Fruit fly (Drosophila melanogaster) whole organism, embryonic: ENCODE measurements around the gene CG13126.

Source experiments
- B-H2 ChIP-seq: fragments of 200-800 bp; sonication (Bioruptor generic); optimal IDR thresholded peaks from 2 replicates; lab custom pipeline; 2018; ENCODE audit warnings: missing biosample characterization, mild to moderate bottlenecking, missing genetic modification characterization
- Bgb ChIP-seq: fragments of 200-800 bp; sonication (Bioruptor generic); IDR thresholded peaks from 2 replicates; pipeline ENCODE4 v1.3.6; 2022; ENCODE audit warnings: missing biosample characterization, missing genetic modification characterization; ENCODE audit not compliant: partially characterized antibody
- CG10209 ChIP-seq: fragments of 200-800 bp; sonication (Bioruptor generic); optimal IDR thresholded peaks from 3 replicates; lab custom pipeline; 2017; ENCODE audit warnings: missing biosample characterization, mild to moderate bottlenecking, missing genetic modification characterization, missing genetic modification reagents
- CG11695 ChIP-seq: fragments of 200-800 bp; sonication (Bioruptor generic); IDR thresholded peaks from 3 replicates; pipeline ENCODE4 v1.3.6; 2022; ENCODE audit warnings: missing biosample characterization, missing genetic modification characterization
- CG12391 ChIP-seq: fragments of 200-800 bp; sonication (Bioruptor generic); optimal IDR thresholded peaks from 3 replicates; lab custom pipeline; 2018; ENCODE audit warnings: missing biosample characterization, mild to moderate bottlenecking, missing genetic modification characterization, moderate library complexity
- CG12769 ChIP-seq: fragments of 200-800 bp; sonication (Bioruptor generic); optimal IDR thresholded peaks from 2 replicates; lab custom pipeline; 2019; ENCODE audit warnings: missing biosample characterization, mild to moderate bottlenecking, missing genetic modification characterization, moderate library complexity
- CG13296 ChIP-seq: fragments of 200-800 bp; sonication (Bioruptor generic); optimal IDR thresholded peaks from 3 replicates; lab custom pipeline; 2018; ENCODE audit warnings: missing biosample characterization, mild to moderate bottlenecking, missing genetic modification characterization
- CG1647 ChIP-seq: fragments of 200-800 bp; sonication (Bioruptor generic); optimal IDR thresholded peaks from 3 replicates; lab custom pipeline; 2016; ENCODE audit warnings: missing biosample characterization, missing genetic modification characterization
- CG17612 ChIP-seq: fragments of 200-800 bp; sonication (Bioruptor generic); IDR thresholded peaks from 2 replicates; pipeline ENCODE4 v1.3.6; 2022; ENCODE audit warnings: missing biosample characterization, missing genetic modification characterization
- CG17912 ChIP-seq: fragments of 200-800 bp; sonication (Bioruptor generic); optimal IDR thresholded peaks from 2 replicates; lab custom pipeline; 2018; ENCODE audit warnings: missing biosample characterization, mild to moderate bottlenecking, missing genetic modification characterization
- CG2129 ChIP-seq: fragments of 200-800 bp; sonication (Bioruptor generic); IDR thresholded peaks from 2 replicates; pipeline ENCODE4 v1.3.6; 2022; ENCODE audit warnings: missing biosample characterization, missing genetic modification characterization; ENCODE audit not compliant: partially characterized antibody
- CG33213 ChIP-seq: fragments of 200-800 bp; sonication (Bioruptor generic); optimal IDR thresholded peaks from 3 replicates; lab custom pipeline; 2016; ENCODE audit warnings: missing biosample characterization, missing genetic modification characterization
- CG7271 ChIP-seq: fragments of 200-800 bp; sonication (Bioruptor generic); optimal IDR thresholded peaks from 2 replicates; lab custom pipeline; 2018; ENCODE audit warnings: missing biosample characterization, mild to moderate bottlenecking, missing genetic modification characterization, moderate library complexity
- CG7987 ChIP-seq: fragments of 200-800 bp; sonication (Bioruptor generic); optimal IDR thresholded peaks from 2 replicates; lab custom pipeline; 2018; ENCODE audit warnings: missing biosample characterization, mild to moderate bottlenecking, missing genetic modification characterization, moderate library complexity
- CG8924 ChIP-seq: fragments of 200-800 bp; optimal IDR thresholded peaks from 3 replicates; lab custom pipeline; 2019; ENCODE audit warnings: missing biosample characterization, mild to moderate bottlenecking, missing genetic modification characterization, moderate library complexity
- CG9215 ChIP-seq: fragments of 200-800 bp; sonication (Bioruptor generic); IDR thresholded peaks from 2 replicates; pipeline ENCODE4 v1.3.6; 2022; ENCODE audit warnings: missing biosample characterization, missing genetic modification characterization
- Dad ChIP-seq: fragments of 200-800 bp; sonication (Bioruptor generic); optimal IDR thresholded peaks from 3 replicates; lab custom pipeline; 2016; ENCODE audit warnings: missing biosample characterization, missing genetic modification characterization
- HLH3B ChIP-seq: fragments of 200-800 bp; sonication (Bioruptor generic); IDR thresholded peaks from 2 replicates; pipeline ENCODE4 v1.3.6; 2022; ENCODE audit warnings: missing biosample characterization, missing genetic modification characterization
- HLH4C ChIP-seq: fragments of 200-800 bp; sonication (Bioruptor generic); IDR thresholded peaks from 3 replicates; pipeline ENCODE4 v1.3.6; 2022; ENCODE audit warnings: missing biosample characterization, missing genetic modification characterization; ENCODE audit not compliant: partially characterized antibody
- Hr51 ChIP-seq, 2 experiments: fragments of 200-800 bp; sonication (Bioruptor generic); optimal IDR thresholded peaks; 2 replicates in 1 of 2; 3 replicates in 1 of 2; lab custom pipeline; 2016 to 2018; ENCODE audit warnings: missing biosample characterization in 2 of 2, missing genetic modification characterization in 2 of 2, mild to moderate bottlenecking in 1 of 2, moderate library complexity in 1 of 2
- Lim3 ChIP-seq: fragments of 200-800 bp; sonication (Bioruptor generic); IDR thresholded peaks from 2 replicates; pipeline ENCODE4 v1.3.6; 2022; ENCODE audit warnings: missing biosample characterization, missing genetic modification characterization
- Lpt ChIP-seq: fragments of >200 bp; optimal IDR thresholded peaks from 2 replicates; lab custom pipeline; 2018; ENCODE audit warnings: missing biosample characterization, missing genetic modification characterization
- Mes4 ChIP-seq: fragments of 200-800 bp; sonication (Bioruptor generic); optimal IDR thresholded peaks from 2 replicates; lab custom pipeline; 2016; ENCODE audit warnings: missing biosample characterization, missing genetic modification characterization
- NC2β ChIP-seq: fragments of 200-800 bp; sonication (Bioruptor generic); optimal IDR thresholded peaks from 2 replicates; lab custom pipeline; 2016; ENCODE audit warnings: missing biosample characterization, missing genetic modification characterization
- Rfx ChIP-seq: fragments of 200-800 bp; sonication (Bioruptor generic); IDR thresholded peaks from 2 replicates; pipeline ENCODE4 v1.3.6; 2022; ENCODE audit warnings: missing biosample characterization, missing genetic modification characterization
- Xbp1 ChIP-seq: fragments of 200-800 bp; sonication (Bioruptor generic); optimal IDR thresholded peaks from 3 replicates; lab custom pipeline; 2016; ENCODE audit warnings: missing biosample characterization, mild to moderate bottlenecking, missing genetic modification characterization
- YL-1 ChIP-seq: fragments of 200-800 bp; sonication (Bioruptor generic); optimal IDR thresholded peaks from 3 replicates; lab custom pipeline; 2017; ENCODE audit warnings: missing biosample characterization, mild to moderate bottlenecking, missing genetic modification characterization
- ap ChIP-seq: fragments of 200-800 bp; sonication (Bioruptor generic); IDR thresholded peaks from 2 replicates; pipeline ENCODE4 v1.3.6; 2022; ENCODE audit warnings: missing biosample characterization, missing genetic modification characterization
- bbx ChIP-seq: fragments of 200-800 bp; sonication (Bioruptor generic); IDR thresholded peaks from 2 replicates; pipeline ENCODE4 v1.3.6; 2022; ENCODE audit warnings: missing biosample characterization, missing genetic modification characterization; ENCODE audit not compliant: partially characterized antibody
- bcd ChIP-seq: fragments of 200-800 bp; sonication (Bioruptor generic); optimal IDR thresholded peaks from 2 replicates; lab custom pipeline; 2017; ENCODE audit warnings: missing biosample characterization, mild to moderate bottlenecking, missing genetic modification characterization
- bsh ChIP-seq, 2 experiments: fragments of 200-800 bp; sonication (Bioruptor generic); optimal IDR thresholded peaks; 2 replicates each; lab custom pipeline; 2017 to 2018; ENCODE audit warnings: mild to moderate bottlenecking in 2 of 2, missing biosample characterization in 2 of 2, missing genetic modification characterization in 2 of 2, moderate library complexity in 1 of 2
- croc ChIP-seq: fragments of 200-800 bp; sonication (Bioruptor generic); conservative IDR thresholded peaks from 3 replicates; pipeline ENCODE4 v1.3.6; 2022; ENCODE audit warnings: missing biosample characterization, missing genetic modification characterization
- dpn ChIP-seq, 2 experiments: fragments of 200-800 bp; sonication (Bioruptor generic); optimal IDR thresholded peaks; 3 replicates each; lab custom pipeline; 2016; ENCODE audit warnings: missing biosample characterization in 2 of 2, missing genetic modification characterization in 2 of 2
- gcm ChIP-seq: fragments of 200-800 bp; sonication (Bioruptor generic); optimal IDR thresholded peaks from 2 replicates; lab custom pipeline; 2019; ENCODE audit warnings: missing biosample characterization, mild to moderate bottlenecking, missing genetic modification characterization, moderate library complexity
- gcm2 ChIP-seq: fragments of 200-800 bp; sonication (Bioruptor generic); optimal IDR thresholded peaks from 2 replicates; lab custom pipeline; 2016; ENCODE audit warnings: missing biosample characterization, missing genetic modification characterization
- gsb-n ChIP-seq: fragments of 200-800 bp; sonication (Bioruptor generic); optimal IDR thresholded peaks from 3 replicates; lab custom pipeline; 2018; ENCODE audit warnings: missing biosample characterization, mild to moderate bottlenecking, missing genetic modification characterization
- hb ChIP-seq: fragments of 200-800 bp; sonication (Bioruptor generic); IDR thresholded peaks from 3 replicates; pipeline ENCODE4 v1.3.6; 2022; ENCODE audit warnings: missing biosample characterization, missing genetic modification characterization; ENCODE audit not compliant: partially characterized antibody
- her ChIP-seq: fragments of 200-800 bp; sonication (Bioruptor generic); optimal IDR thresholded peaks from 2 replicates; lab custom pipeline; 2016; ENCODE audit warnings: missing biosample characterization, missing genetic modification characterization
- kah ChIP-seq: fragments of 200-800 bp; sonication (Bioruptor generic); optimal IDR thresholded peaks from 2 replicates; lab custom pipeline; 2018; ENCODE audit warnings: missing biosample characterization, mild to moderate bottlenecking, missing genetic modification characterization
- lmd ChIP-seq: fragments of 200-800 bp; sonication (Bioruptor generic); IDR thresholded peaks from 2 replicates; pipeline ENCODE4 v1.3.6; 2022; ENCODE audit warnings: missing biosample characterization, missing genetic modification characterization
- lov ChIP-seq, 2 experiments: fragments of 200-800 bp in 1 of 2; fragments of >200 bp in 1 of 2; sonication (Bioruptor generic) in 1 of 2; IDR thresholded peaks in 1 of 2; optimal IDR thresholded peaks in 1 of 2; 2 replicates in 1 of 2; 3 replicates in 1 of 2; pipeline versions ENCODE4 v1.3.6 to Lab custom; 2017 to 2022; ENCODE audit warnings: missing biosample characterization in 1 of 2, missing genetic modification characterization in 1 of 2
- maf-S ChIP-seq: fragments of 200-800 bp; sonication (Bioruptor generic); optimal IDR thresholded peaks from 2 replicates; lab custom pipeline; 2016; ENCODE audit warnings: missing biosample characterization, missing genetic modification characterization
- nerfin-2 ChIP-seq: fragments of 200-800 bp; sonication (Bioruptor generic); IDR thresholded peaks from 2 replicates; pipeline ENCODE4 v1.3.6; 2022; ENCODE audit warnings: missing biosample characterization, missing genetic modification characterization; ENCODE audit not compliant: partially characterized antibody
- prd ChIP-seq, 3 experiments: fragments of >200 bp in 2 of 3; fragments of 200-800 bp in 1 of 3; sonication (Bioruptor generic) in 1 of 3; optimal IDR thresholded peaks in 2 of 3; IDR thresholded peaks in 1 of 3; 2 replicates in 2 of 3; 3 replicates in 1 of 3; pipeline versions ENCODE4 v1.3.6 to Lab custom; 2017 to 2022; ENCODE audit warnings: missing biosample characterization in 1 of 3, missing genetic modification characterization in 1 of 3
- pum ChIP-seq: fragments of 200-800 bp; sonication (Bioruptor generic); optimal IDR thresholded peaks from 2 replicates; lab custom pipeline; 2016; ENCODE audit warnings: missing biosample characterization, missing genetic modification characterization
- tgo ChIP-seq: fragments of 200-800 bp; sonication (Bioruptor generic); IDR thresholded peaks from 3 replicates; pipeline ENCODE4 v1.3.6; 2022; ENCODE audit warnings: missing biosample characterization, missing genetic modification characterization
- vnd ChIP-seq: fragments of 200-800 bp; sonication (Bioruptor generic); IDR thresholded peaks from 3 replicates; pipeline ENCODE4 v1.3.6; 2022; ENCODE audit warnings: missing biosample characterization, missing genetic modification characterization; ENCODE audit not compliant: partially characterized antibody
- wor ChIP-seq: fragments of 200-800 bp; sonication (Bioruptor generic); IDR thresholded peaks from 2 replicates; pipeline ENCODE4 v1.3.6; 2022; ENCODE audit warnings: missing biosample characterization, missing genetic modification characterization

CG13126 gene

DNA sequence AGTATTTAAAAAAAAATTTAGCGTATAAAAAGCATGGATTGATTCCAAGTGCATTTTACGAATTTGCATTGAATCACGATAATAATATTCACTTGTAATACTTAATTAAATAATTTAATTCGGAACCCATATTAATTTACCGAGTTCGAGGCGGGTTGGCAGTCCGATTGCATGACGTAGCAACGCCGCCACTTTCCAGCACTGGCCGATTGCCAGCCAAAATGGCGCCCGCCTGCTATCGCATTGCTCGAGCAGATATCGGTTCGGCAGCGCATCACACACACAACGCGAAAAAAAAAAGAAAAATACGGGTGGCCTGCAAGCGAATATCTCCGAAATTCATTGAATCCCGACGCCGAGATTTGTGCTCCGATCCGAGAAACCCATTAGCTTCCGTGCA lies 49.6 kb upstream of the CG13126 start, which contains the start of gene Ndf (continued):
- TF ChIP-seq croc (GFP tag; lab: Robert Waterston, UW) (no peak), YL-1 (GFP tag; lab: Kevin White, UChicago) (peak; percentile 73), hb (GFP tag; lab: Robert Waterston, UW) (peak; percentile 65), gsb-n (tag; lab: Kevin White, UChicago) (peak; percentile 71), wor (GFP tag; lab: Robert Waterston, UW) (no peak), lov (optimal IDR thresholded peaks at IDR 0.05; lab: Kevin White, UChicago) (no peak), lov (GFP tag; IDR thresholded peaks at IDR 0.05; lab: Robert Waterston, UW) (peak; percentile 76; the same call in 2 of the 3 replicates), her (peak; percentile 16), lmd (GFP tag; lab: Robert Waterston, UW) (peak; percentile 59), CG12769 (tag; lab: Kevin White, UChicago) (no peak), CG33213 (peak; percentile 51), bcd (GFP tag; lab: Kevin White, UChicago) (peak; percentile 74), CG9215 (GFP tag; lab: Robert Waterston, UW) (peak; percentile 63), gcm (GFP tag; lab: Kevin White, UChicago) (peak; percentile 59), NC2β (peak; percentile 69), vnd (GFP tag; lab: Robert Waterston, UW) (peak; percentile 62), bbx (GFP tag; lab: Robert Waterston, UW) (peak; percentile 87), kah (no peak), Rfx (GFP tag; lab: Robert Waterston, UW) (peak; percentile 91), Lpt (GFP tag; lab: Kevin White, UChicago) (no peak), CG7271 (tag; lab: Kevin White, UChicago) (peak; percentile 8), CG2129 (GFP tag; lab: Robert Waterston, UW) (peak; percentile 41), ap (GFP tag; lab: Robert Waterston, UW) (no peak), Bgb (GFP tag; lab: Robert Waterston, UW) (peak; percentile 87), B-H2 (GFP tag; lab: Kevin White, UChicago) (peak; percentile 82), Mes4 (GFP tag; lab: Kevin White, UChicago) (peak; percentile 24), CG10209 (peak; percentile 56), nerfin-2 (peak; percentile 30; the same call in 1 of the 2 replicates), prd (optimal IDR thresholded peaks at IDR 0.05; lab: Kevin White, UChicago) (no peak), prd (GFP tag; IDR thresholded peaks at IDR 0.05; lab: Robert Waterston, UW) (peak; percentile 69; the same call in 2 of the 3 replicates), HLH3B (peak; percentile 61; the same call in 1 of the 2 replicates), CG11695 (peak; percentile 38; the same call in 1 of the 3 replicates), Lim3 (GFP tag; lab: Robert Waterston, UW) (no peak), CG7987 (peak; percentile 70), CG17912 (peak; percentile 44), CG17612 (GFP tag; lab: Robert Waterston, UW) (0 out of 2 replicates have a peak, but pooled peaks have one; percentile 59), pum (GFP tag; lab: Kevin White, UChicago) (peak; percentile 5), CG1647 (peak; percentile 29), dpn (GFP tag; optimal IDR thresholded peaks at IDR 0.05; lab: Kevin White, UChicago) (peak; percentile 61 to 63), HLH4C (GFP tag; lab: Robert Waterston, UW) (peak; percentile 67), gcm2 (GFP tag; lab: Kevin White, UChicago) (peak; percentile 18), bsh (GFP tag; optimal IDR thresholded peaks at IDR 0.05; lab: Kevin White, UChicago) (peak in 1 of 2 experiments; percentile 33), Dad (peak; percentile 76), CG8924 (tag; lab: Kevin White, UChicago) (peak; percentile 64), maf-S (GFP tag; lab: Kevin White, UChicago) (peak; percentile 34), CG13296 (GFP tag; lab: Kevin White, UChicago) (peak; percentile 61), Xbp1 (GFP tag; lab: Kevin White, UChicago) (peak; percentile 78), tgo (GFP tag; lab: Robert Waterston, UW) (peak; percentile 58), CG12391 (tag; lab: Kevin White, UChicago) (peak; percentile 80), Hr51 (GFP tag; optimal IDR thresholded peaks at IDR 0.05; lab: Kevin White, UChicago) (peak; percentile 43 to 62)
